Fruit fly (Drosophila melanogaster): ENCODE results near the gene CG13002.

- TF ChIP-seq psq (optimal IDR thresholded peaks at IDR 0.05), result no peak
- no peak for TF ChIP-seq pan (optimal IDR thresholded peaks at IDR 0.05)
Observed at dm6 chrX:16876425-16876824, 13.2 kb upstream of the CG13002 start, which contains the start of gene CG13003.
